Worm (Caenorhabditis elegans) whole organism, L4/young adult: ENCODE data around the gene M03B6.1.

Experiments
- W03F9.2 ChIP-seq: fragments of 150-350 bp; optimal IDR thresholded peaks from 2 replicates; lab custom pipeline; 2014; ENCODE audit warnings: missing biosample characterization, missing genetic modification characterization
- dao-5 ChIP-seq: sonication (generic microtip); optimal IDR thresholded peaks from 2 replicates; lab custom pipeline; 2016; ENCODE audit warnings: missing genotype, missing genetic modification characterization, moderate library complexity, missing compliant biosample characterization
- him-1 ChIP-seq: sonication (generic microtip); optimal IDR thresholded peaks from 2 replicates; lab custom pipeline; 2016; ENCODE audit warnings: missing genotype, missing genetic modification reagents, missing genetic modification characterization, missing compliant biosample characterization

M03B6.1 gene

ce11 chrX:13852606-13853005 is 11.2 kb downstream of the M03B6.1 start, which contains the start of gene mct-3:
mct-3 (plus strand) TSS chrX:13852906.
- TF ChIP-seq him-1 (tag; lab: Kevin White, UChicago) (no peak), dao-5 (tag; lab: Kevin White, UChicago) (no peak), W03F9.2 (no peak)

ce11 chrX:13855928-13856327 is 14.5 kb downstream of the M03B6.1 start:
- TF ChIP-seq him-1 (tag; lab: Kevin White, UChicago) (no peak), W03F9.2 (no peak), dao-5 (tag; lab: Kevin White, UChicago) (no peak)

ce11 chrX:13858693-13859092 is 17.3 kb downstream of the M03B6.1 start, which contains the start of gene M03B6.4:
M03B6.4 (plus strand) TSS chrX:13858841.
- TF ChIP-seq dao-5 (tag; lab: Kevin White, UChicago) (no peak), W03F9.2 (no peak), him-1 (tag; lab: Kevin White, UChicago) (no peak)

ce11 chrX:13864191-13864590 is 22.8 kb downstream of the M03B6.1 start, which contains the start of gene M03B6.3:
M03B6.3 (minus strand) TSS chrX:13864292.
- TF ChIP-seq him-1 (tag; lab: Kevin White, UChicago) (no peak), dao-5 (tag; lab: Kevin White, UChicago) (no peak), W03F9.2 (no peak)

- TF ChIP-seq him-1 (tag; lab: Kevin White, UChicago) (no peak), dao-5 (tag; lab: Kevin White, UChicago) (no peak)
Measured at ce11 chrX:13871110-13871509, 29.7 kb downstream of the M03B6.1 start.

- TF ChIP-seq dao-5 (tag; lab: Kevin White, UChicago) (no peak), him-1 (tag; lab: Kevin White, UChicago) (no peak), W03F9.2 (no peak)
Measured at ce11 chrX:13873324-13873933, 32.0 kb downstream of the M03B6.1 start.

- TF ChIP-seq dao-5 (tag; lab: Kevin White, UChicago) (no peak), W03F9.2 (no peak), him-1 (tag; lab: Kevin White, UChicago) (no peak)
Measured at ce11 chrX:13875913-13876312, 34.5 kb downstream of the M03B6.1 start.

- no peak for TF ChIP-seq dao-5 (tag; lab: Kevin White, UChicago)
- no peak for TF ChIP-seq W03F9.2
- no peak for TF ChIP-seq him-1 (tag; lab: Kevin White, UChicago)
Measured at ce11 chrX:13876860-13877259, 35.5 kb downstream of the M03B6.1 start.

ce11 chrX:13878082-13878481 is 36.7 kb downstream of the M03B6.1 start:
- TF ChIP-seq him-1 (tag; lab: Kevin White, UChicago) (no peak), dao-5 (tag; lab: Kevin White, UChicago) (no peak), W03F9.2 (no peak)

- TF ChIP-seq dao-5 (tag; lab: Kevin White, UChicago): no peak
- no peak for TF ChIP-seq W03F9.2
- TF ChIP-seq him-1 (tag; lab: Kevin White, UChicago): no peak
Measured at ce11 chrX:13881760-13882369, 40.5 kb downstream of the M03B6.1 start.

ce11 chrX:13882639-13883038 is 41.2 kb downstream of the M03B6.1 start, which contains the start of gene hlb-1:
hlb-1 (minus strand) TSS chrX:13882739.
- TF ChIP-seq dao-5 (tag; lab: Kevin White, UChicago) (no peak), him-1 (tag; lab: Kevin White, UChicago) (no peak), W03F9.2 (no peak)

ce11 chrX:13884157-13884556 is 42.7 kb downstream of the M03B6.1 start:
- TF ChIP-seq him-1 (tag; lab: Kevin White, UChicago) (no peak), dao-5 (tag; lab: Kevin White, UChicago) (no peak), W03F9.2 (no peak)

ce11 chrX:13885131-13885530 is 43.7 kb downstream of the M03B6.1 start:
- TF ChIP-seq dao-5 (tag; lab: Kevin White, UChicago): no peak
- TF ChIP-seq him-1 (tag; lab: Kevin White, UChicago): no peak
- TF ChIP-seq W03F9.2: no peak

- TF ChIP-seq dao-5 (tag; lab: Kevin White, UChicago) (no peak), him-1 (tag; lab: Kevin White, UChicago) (no peak), W03F9.2 (no peak)
Measured at ce11 chrX:13886195-13886594, 44.8 kb downstream of the M03B6.1 start.
